Worm (Caenorhabditis elegans) whole organism, late embryonic: ENCODE data around the gene vdac-1.

ENCODE experiments used
- ceh-31 ChIP-seq: sonication (generic microtip); optimal IDR thresholded peaks from 2 replicates; lab custom pipeline; 2016; ENCODE audit warnings: missing genetic modification characterization, missing compliant biosample characterization
- nfya-1 ChIP-seq: sonication (generic microtip); optimal IDR thresholded peaks from 2 replicates; lab custom pipeline; 2017; ENCODE audit warnings: missing genetic modification characterization, mild to moderate bottlenecking, missing compliant biosample characterization, antibody characterized with exemption, moderate library complexity
- nhr-11 ChIP-seq: fragments of 150-350 bp; optimal IDR thresholded peaks from 2 replicates; lab custom pipeline; 2014; ENCODE audit warnings: missing biosample characterization, missing genetic modification characterization
- rnt-1 ChIP-seq: sonication (generic microtip); optimal IDR thresholded peaks from 2 replicates; lab custom pipeline; 2016; ENCODE audit warnings: missing genetic modification characterization, missing compliant biosample characterization
- tbx-2 ChIP-seq: sonication (generic microtip); optimal IDR thresholded peaks from 2 replicates; lab custom pipeline; 2016; ENCODE audit warnings: missing genetic modification characterization, missing compliant biosample characterization

- no peak for TF ChIP-seq nhr-11 (tag; lab: Kevin White, UChicago)
- no peak for TF ChIP-seq ceh-31 (tag; lab: Kevin White, UChicago)
- TF ChIP-seq tbx-2, result no peak
- no peak for TF ChIP-seq nfya-1 (tag; lab: Kevin White, UChicago)
- TF ChIP-seq rnt-1 (tag; lab: Kevin White, UChicago), result no peak
Observed at ce11 chrIV:7497205-7497604, 10.5 kb downstream of the vdac-1 start.
